Fruit fly (Drosophila melanogaster) whole organism, embryonic: Measurements from ENCODE around the gene CG15170.

ENCODE experiments used
- Atf6 ChIP-seq: fragments of 200-800 bp; sonication (Bioruptor generic); IDR thresholded peaks from 2 replicates; pipeline ENCODE4 v1.3.6; 2022; ENCODE audit warnings: missing biosample characterization, missing genetic modification characterization
- Bdp1 ChIP-seq: fragments of 200-800 bp; sonication (Bioruptor generic); optimal IDR thresholded peaks from 3 replicates; lab custom pipeline; 2016; ENCODE audit warnings: missing biosample characterization, missing genetic modification characterization
- CG10366 ChIP-seq: fragments of 200-800 bp; sonication (Bioruptor generic); IDR thresholded peaks from 2 replicates; pipeline ENCODE4 v1.3.6; 2022; ENCODE audit warnings: missing biosample characterization, missing genetic modification characterization
- CG10959 ChIP-seq: fragments of 200-800 bp; sonication (Bioruptor generic); IDR thresholded peaks from 2 replicates; pipeline ENCODE4 v1.3.6; 2022; ENCODE audit warnings: missing biosample characterization, missing genetic modification characterization
- CG10979 ChIP-seq: fragments of 200-800 bp; sonication (Bioruptor generic); optimal IDR thresholded peaks from 2 replicates; lab custom pipeline; 2018; ENCODE audit warnings: missing biosample characterization, mild to moderate bottlenecking, missing genetic modification characterization, moderate library complexity
- CG11085 ChIP-seq: fragments of 200-800 bp; sonication (Bioruptor generic); IDR thresholded peaks from 2 replicates; pipeline ENCODE4 v1.3.6; 2022; ENCODE audit warnings: missing biosample characterization, missing genetic modification characterization
- CG11247 ChIP-seq: fragments of 200-800 bp; sonication (Bioruptor generic); IDR thresholded peaks from 2 replicates; pipeline ENCODE4 v1.3.6; 2022; ENCODE audit warnings: missing biosample characterization, missing genetic modification characterization
- CG11504 ChIP-seq: fragments of 200-800 bp; sonication (Bioruptor generic); optimal IDR thresholded peaks from 3 replicates; lab custom pipeline; 2019; ENCODE audit warnings: missing biosample characterization, mild to moderate bottlenecking, missing genetic modification characterization, moderate library complexity
- CG1233 ChIP-seq: fragments of 200-800 bp; sonication (Bioruptor generic); optimal IDR thresholded peaks from 4 replicates; lab custom pipeline; 2018; ENCODE audit warnings: missing biosample characterization, mild to moderate bottlenecking, missing genetic modification characterization
- CG12659 ChIP-seq: fragments of 200-800 bp; sonication (Bioruptor generic); optimal IDR thresholded peaks from 3 replicates; lab custom pipeline; 2017; ENCODE audit warnings: mild to moderate bottlenecking, missing biosample characterization, missing genetic modification reagents, missing genetic modification characterization
- CG15696 ChIP-seq: fragments of 200-800 bp; sonication (Bioruptor generic); optimal IDR thresholded peaks from 2 replicates; lab custom pipeline; 2019; ENCODE audit warnings: missing biosample characterization, mild to moderate bottlenecking, missing genetic modification characterization, moderate library complexity
- CG17361 ChIP-seq: fragments of 200-800 bp; sonication (Bioruptor generic); IDR thresholded peaks from 3 replicates; pipeline ENCODE4 v1.3.6; 2022; ENCODE audit warnings: missing biosample characterization, missing genetic modification characterization
- CG2120 ChIP-seq: fragments of 200-800 bp; sonication (Bioruptor generic); optimal IDR thresholded peaks from 3 replicates; lab custom pipeline; 2016; ENCODE audit warnings: missing biosample characterization, missing genetic modification characterization
- CG32532 ChIP-seq: fragments of 200-800 bp; sonication (Bioruptor generic); IDR thresholded peaks from 2 replicates; pipeline ENCODE4 v1.3.6; 2022; ENCODE audit warnings: missing biosample characterization, missing genetic modification characterization
- CG33557 ChIP-seq: fragments of 200-800 bp; sonication (Bioruptor generic); optimal IDR thresholded peaks from 2 replicates; lab custom pipeline; 2019; ENCODE audit warnings: missing biosample characterization, mild to moderate bottlenecking, missing genetic modification characterization, moderate library complexity
- CG6272 ChIP-seq: fragments of 200-800 bp; sonication (Bioruptor generic); IDR thresholded peaks from 2 replicates; pipeline ENCODE4 v1.3.6; 2022; ENCODE audit warnings: missing biosample characterization, missing genetic modification characterization
- CG7556 ChIP-seq: fragments of 200-800 bp; sonication (Bioruptor generic); optimal IDR thresholded peaks from 2 replicates; lab custom pipeline; 2017; ENCODE audit warnings: missing biosample characterization, mild to moderate bottlenecking, missing genetic modification characterization
- CG7839 ChIP-seq: fragments of 200-800 bp; sonication (Bioruptor generic); optimal IDR thresholded peaks from 3 replicates; lab custom pipeline; 2018; ENCODE audit warnings: missing biosample characterization, mild to moderate bottlenecking, missing genetic modification characterization, moderate library complexity
- CG9817 ChIP-seq: fragments of 200-800 bp; sonication (Bioruptor generic); optimal IDR thresholded peaks from 2 replicates; lab custom pipeline; 2018; ENCODE audit warnings: missing biosample characterization, mild to moderate bottlenecking, missing genetic modification characterization, moderate library complexity
- CG9932 ChIP-seq: fragments of 200-800 bp; sonication (Bioruptor generic); IDR thresholded peaks from 2 replicates; pipeline ENCODE4 v1.3.6; 2022; ENCODE audit warnings: missing biosample characterization, missing genetic modification characterization
- HLH4C ChIP-seq: fragments of 200-800 bp; sonication (Bioruptor generic); IDR thresholded peaks from 3 replicates; pipeline ENCODE4 v1.3.6; 2022; ENCODE audit warnings: missing biosample characterization, missing genetic modification characterization; ENCODE audit not compliant: partially characterized antibody
- Hr3 ChIP-seq: fragments of 200-800 bp; sonication (Bioruptor generic); optimal IDR thresholded peaks from 3 replicates; lab custom pipeline; 2016; ENCODE audit warnings: missing biosample characterization, missing genetic modification characterization
- MBD-R2 ChIP-seq: fragments of 200-800 bp; sonication (Bioruptor generic); IDR thresholded peaks from 2 replicates; pipeline ENCODE4 v1.3.6; 2022; ENCODE audit warnings: missing biosample characterization, missing genetic modification characterization
- MTF-1 ChIP-seq: fragments of 200-800 bp; sonication (Bioruptor generic); optimal IDR thresholded peaks from 2 replicates; lab custom pipeline; 2018; ENCODE audit warnings: missing biosample characterization, mild to moderate bottlenecking, missing genetic modification characterization, borderline replicate concordance
- Neu2 ChIP-seq: fragments of 200-800 bp; sonication (Bioruptor generic); optimal IDR thresholded peaks from 3 replicates; lab custom pipeline; 2016; ENCODE audit warnings: missing biosample characterization, missing genetic modification characterization, borderline replicate concordance
- Oli ChIP-seq: fragments of 200-800 bp; sonication (Bioruptor generic); optimal IDR thresholded peaks from 2 replicates; lab custom pipeline; 2018; ENCODE audit warnings: missing biosample characterization, mild to moderate bottlenecking, missing genetic modification characterization, moderate library complexity
- Pdp1 ChIP-seq, 2 experiments: fragments of 200-800 bp; sonication (Bioruptor generic); optimal IDR thresholded peaks; 3 replicates each; lab custom pipeline; 2016; ENCODE audit warnings: missing biosample characterization in 2 of 2, missing genetic modification characterization in 2 of 2, mild to moderate bottlenecking in 1 of 2, moderate library complexity in 1 of 2
- Scr ChIP-seq: fragments of 200-800 bp; sonication (Bioruptor generic); IDR thresholded peaks from 2 replicates; pipeline ENCODE4 v1.3.6; 2022; ENCODE audit warnings: missing biosample characterization, missing genetic modification characterization; ENCODE audit not compliant: partially characterized antibody
- Sry-β ChIP-seq: fragments of 200-800 bp; sonication (Bioruptor generic); optimal IDR thresholded peaks from 2 replicates; lab custom pipeline; 2018; ENCODE audit warnings: missing biosample characterization, mild to moderate bottlenecking, missing genetic modification characterization, moderate library complexity
- bsh ChIP-seq, 2 experiments: fragments of 200-800 bp; sonication (Bioruptor generic); optimal IDR thresholded peaks; 2 replicates each; lab custom pipeline; 2017 to 2018; ENCODE audit warnings: mild to moderate bottlenecking in 2 of 2, missing biosample characterization in 2 of 2, missing genetic modification characterization in 2 of 2, moderate library complexity in 1 of 2
- dan ChIP-seq: fragments of 200-800 bp; sonication (Bioruptor generic); IDR thresholded peaks from 2 replicates; pipeline ENCODE4 v1.3.6; 2022; ENCODE audit warnings: missing biosample characterization, missing genetic modification characterization
- dimm ChIP-seq: fragments of 200-800 bp; sonication (Bioruptor generic); IDR thresholded peaks from 2 replicates; pipeline ENCODE4 v1.3.6; 2022; ENCODE audit warnings: missing biosample characterization, missing genetic modification characterization
- dmrt99B ChIP-seq: fragments of 200-800 bp; sonication (Bioruptor generic); optimal IDR thresholded peaks from 2 replicates; lab custom pipeline; 2018; ENCODE audit warnings: missing biosample characterization, mild to moderate bottlenecking, missing genetic modification characterization, moderate library complexity
- dpn ChIP-seq, 2 experiments: fragments of 200-800 bp; sonication (Bioruptor generic); optimal IDR thresholded peaks; 3 replicates each; lab custom pipeline; 2016; ENCODE audit warnings: missing biosample characterization in 2 of 2, missing genetic modification characterization in 2 of 2
- exex ChIP-seq: fragments of 200-800 bp; sonication (Bioruptor generic); optimal IDR thresholded peaks from 4 replicates; lab custom pipeline; 2018; ENCODE audit warnings: missing biosample characterization, mild to moderate bottlenecking, missing genetic modification characterization, moderate library complexity
- fd3F ChIP-seq: fragments of 200-800 bp; sonication (Bioruptor generic); optimal IDR thresholded peaks from 2 replicates; lab custom pipeline; 2018; ENCODE audit warnings: missing biosample characterization, mild to moderate bottlenecking, missing genetic modification characterization, moderate library complexity
- fru ChIP-seq: fragments of >200 bp; optimal IDR thresholded peaks from 2 replicates; lab custom pipeline; 2017
- gem ChIP-seq: fragments of 200-800 bp; sonication (Bioruptor generic); optimal IDR thresholded peaks from 2 replicates; lab custom pipeline; 2019; ENCODE audit warnings: missing biosample characterization, mild to moderate bottlenecking, missing genetic modification characterization, moderate library complexity
- ind ChIP-seq: fragments of 200-800 bp; sonication (Bioruptor generic); optimal IDR thresholded peaks from 3 replicates; lab custom pipeline; 2016; ENCODE audit warnings: missing biosample characterization, missing genetic modification characterization
- kni ChIP-seq: fragments of 200-800 bp; sonication (Bioruptor generic); optimal IDR thresholded peaks from 3 replicates; lab custom pipeline; 2017; ENCODE audit warnings: mild to moderate bottlenecking, missing biosample characterization, missing genetic modification reagents, missing genetic modification characterization
- lab ChIP-seq: fragments of 200-800 bp; sonication (Bioruptor generic); optimal IDR thresholded peaks from 3 replicates; lab custom pipeline; 2017; ENCODE audit warnings: missing biosample characterization, missing genetic modification characterization, mild to moderate bottlenecking, moderate library complexity, missing genetic modification reagents
- lov ChIP-seq, 2 experiments: fragments of 200-800 bp in 1 of 2; fragments of >200 bp in 1 of 2; sonication (Bioruptor generic) in 1 of 2; IDR thresholded peaks in 1 of 2; optimal IDR thresholded peaks in 1 of 2; 2 replicates in 1 of 2; 3 replicates in 1 of 2; pipeline versions ENCODE4 v1.3.6 to Lab custom; 2017 to 2022; ENCODE audit warnings: missing biosample characterization in 1 of 2, missing genetic modification characterization in 1 of 2
- phol ChIP-seq: fragments of 200-800 bp; sonication (Bioruptor generic); optimal IDR thresholded peaks from 3 replicates; lab custom pipeline; 2018; ENCODE audit warnings: missing biosample characterization, mild to moderate bottlenecking, missing genetic modification characterization, moderate library complexity
- pros ChIP-seq: fragments of 200-800 bp; sonication (Bioruptor generic); optimal IDR thresholded peaks from 3 replicates; lab custom pipeline; 2019; ENCODE audit warnings: missing biosample characterization, mild to moderate bottlenecking, missing genetic modification characterization, moderate library complexity
- pzg ChIP-seq: fragments of 200-800 bp; sonication (Bioruptor generic); optimal IDR thresholded peaks from 3 replicates; lab custom pipeline; 2018; ENCODE audit warnings: missing biosample characterization, mild to moderate bottlenecking, missing genetic modification characterization, moderate library complexity
- rib ChIP-seq: fragments of 200-800 bp; sonication (Bioruptor generic); IDR thresholded peaks from 2 replicates; pipeline ENCODE4 v1.3.6; 2022; ENCODE audit warnings: missing biosample characterization, missing genetic modification characterization
- ssp ChIP-seq: fragments of 200-800 bp; sonication (Bioruptor generic); IDR thresholded peaks from 2 replicates; pipeline ENCODE4 v1.3.6; 2022; ENCODE audit warnings: missing biosample characterization, missing genetic modification characterization
- tup ChIP-seq: fragments of 200-800 bp; sonication (Bioruptor generic); optimal IDR thresholded peaks from 2 replicates; lab custom pipeline; 2016; ENCODE audit warnings: missing biosample characterization, mild to moderate bottlenecking, missing genetic modification characterization, moderate library complexity

The CG15170 gene

dm6 chr2L:18953512-18954254 is 36.4 kb downstream of the CG15170 start (continued):
- TF ChIP-seq pros (GFP tag; lab: Kevin White, UChicago): no peak
- TF ChIP-seq lab (GFP tag; lab: Kevin White, UChicago): no peak
- TF ChIP-seq Pdp1 (GFP tag; optimal IDR thresholded peaks at IDR 0.05; lab: Kevin White, UChicago): peak in 1 of 2 experiments; percentile 89
- TF ChIP-seq pzg (GFP tag; lab: Kevin White, UChicago): no peak
- TF ChIP-seq gem: peak; percentile 71
- peak in 1 of 2 experiments; percentile 10 for TF ChIP-seq dpn (GFP tag; optimal IDR thresholded peaks at IDR 0.05; lab: Kevin White, UChicago)
- no peak for TF ChIP-seq CG10959 (GFP tag; lab: Robert Waterston, UW)
- TF ChIP-seq CG6272 (GFP tag; lab: Robert Waterston, UW): no peak
- peak; percentile 58 for TF ChIP-seq CG7839 (tag; lab: Kevin White, UChicago)
- no peak for TF ChIP-seq Bdp1
- TF ChIP-seq CG2120: peak; percentile 11
- TF ChIP-seq kni (GFP tag; lab: Kevin White, UChicago): no peak
- no peak for TF ChIP-seq ind (GFP tag; lab: Kevin White, UChicago)
- TF ChIP-seq dmrt99B (tag; lab: Kevin White, UChicago): peak; percentile 40
- peak; percentile 60 for TF ChIP-seq CG11504 (tag; lab: Kevin White, UChicago)
- no peak for TF ChIP-seq dimm (GFP tag; lab: Robert Waterston, UW)
- TF ChIP-seq HLH4C (GFP tag; lab: Robert Waterston, UW): no peak
- TF ChIP-seq Hr3 (GFP tag; lab: Kevin White, UChicago): peak; percentile 21
- TF ChIP-seq CG11247 (GFP tag; lab: Robert Waterston, UW): no peak
- TF ChIP-seq Scr (GFP tag; lab: Robert Waterston, UW): no peak
- no peak for TF ChIP-seq Atf6 (GFP tag; lab: Robert Waterston, UW)
- peak; percentile 38 for TF ChIP-seq fd3F (GFP tag; lab: Kevin White, UChicago)
- TF ChIP-seq bsh (GFP tag; optimal IDR thresholded peaks at IDR 0.05; lab: Kevin White, UChicago): peak in 1 of 2 experiments; percentile 6
- TF ChIP-seq rib: 0 out of 2 replicates have a peak, but pooled peaks have one; percentile 4
- TF ChIP-seq Sry-β: no peak
- no peak for TF ChIP-seq CG15696 (tag; lab: Kevin White, UChicago)
- TF ChIP-seq exex (tag; lab: Kevin White, UChicago): no peak
- no peak for TF ChIP-seq MTF-1 (GFP tag; lab: Kevin White, UChicago)
- peak; percentile 51 for TF ChIP-seq CG7556 (GFP tag; lab: Kevin White, UChicago)
- no peak for TF ChIP-seq ssp
- TF ChIP-seq CG10979 (tag; lab: Kevin White, UChicago): peak; percentile 27
- TF ChIP-seq MBD-R2 (GFP tag; lab: Robert Waterston, UW): 0 out of 2 replicates have a peak, but pooled peaks have one; percentile 6
- peak; percentile 10 for TF ChIP-seq Oli (tag; lab: Kevin White, UChicago)
- TF ChIP-seq tup (GFP tag; lab: Kevin White, UChicago): no peak
- no peak for TF ChIP-seq Neu2 (GFP tag; lab: Kevin White, UChicago)
- no peak for TF ChIP-seq CG33557 (GFP tag; lab: Kevin White, UChicago)
- TF ChIP-seq fru (lab: Kevin White, UChicago): no peak
- TF ChIP-seq lov (optimal IDR thresholded peaks at IDR 0.05; lab: Kevin White, UChicago): no peak
- TF ChIP-seq lov (GFP tag; IDR thresholded peaks at IDR 0.05; lab: Robert Waterston, UW): no peak
- no peak for TF ChIP-seq CG10366 (GFP tag; lab: Robert Waterston, UW)
- TF ChIP-seq phol (tag; lab: Kevin White, UChicago): peak; percentile 18
- TF ChIP-seq CG17361 (GFP tag; lab: Robert Waterston, UW): peak; percentile 72; the same call in 2 of the 3 replicates
- TF ChIP-seq dan (GFP tag; lab: Robert Waterston, UW): no peak
- TF ChIP-seq CG9932 (GFP tag; lab: Robert Waterston, UW): peak; percentile 41; the same call in 1 of the 2 replicates
- peak; percentile 58 for TF ChIP-seq CG12659 (GFP tag; lab: Kevin White, UChicago)
- peak; percentile 34 for TF ChIP-seq CG9817 (tag; lab: Kevin White, UChicago)
- no peak for TF ChIP-seq CG1233 (GFP tag; lab: Kevin White, UChicago)
- TF ChIP-seq CG11085 (GFP tag; lab: Robert Waterston, UW): no peak
- peak; percentile 19; the same call in 1 of the 2 replicates for TF ChIP-seq CG32532
